Fruit fly (Drosophila melanogaster) whole organism, embryonic: Measurements from ENCODE around the gene cv-c.

Source experiments
- Adf1 ChIP-seq: fragments of 200-800 bp; sonication (Bioruptor generic); IDR thresholded peaks from 2 replicates; pipeline ENCODE4 v1.3.6; 2022; ENCODE audit warnings: missing biosample characterization, missing genetic modification characterization
- Asciz ChIP-seq: fragments of 200-800 bp; sonication (Bioruptor generic); optimal IDR thresholded peaks from 2 replicates; lab custom pipeline; 2017; ENCODE audit warnings: missing biosample characterization, mild to moderate bottlenecking, missing genetic modification characterization, missing genetic modification reagents
- CG11085 ChIP-seq: fragments of 200-800 bp; sonication (Bioruptor generic); IDR thresholded peaks from 2 replicates; pipeline ENCODE4 v1.3.6; 2022; ENCODE audit warnings: missing biosample characterization, missing genetic modification characterization
- CG11456 ChIP-seq: fragments of 200-800 bp; sonication (Bioruptor generic); IDR thresholded peaks from 3 replicates; pipeline ENCODE4 v1.3.6; 2022; ENCODE audit warnings: missing biosample characterization, missing genetic modification characterization
- CG12071 ChIP-seq: fragments of 200-800 bp; sonication (Bioruptor generic); optimal IDR thresholded peaks from 3 replicates; lab custom pipeline; 2018; ENCODE audit warnings: missing biosample characterization, mild to moderate bottlenecking, missing genetic modification characterization
- CG12219 ChIP-seq: fragments of 200-800 bp; sonication (Bioruptor generic); optimal IDR thresholded peaks from 3 replicates; lab custom pipeline; 2018; ENCODE audit warnings: missing biosample characterization, mild to moderate bottlenecking, missing genetic modification characterization
- CG12299 ChIP-seq: fragments of 200-800 bp; sonication (Bioruptor generic); optimal IDR thresholded peaks from 2 replicates; lab custom pipeline; 2018; ENCODE audit warnings: missing biosample characterization, mild to moderate bottlenecking, missing genetic modification characterization
- CG1233 ChIP-seq: fragments of 200-800 bp; sonication (Bioruptor generic); optimal IDR thresholded peaks from 4 replicates; lab custom pipeline; 2018; ENCODE audit warnings: missing biosample characterization, mild to moderate bottlenecking, missing genetic modification characterization
- CG14050 ChIP-seq: fragments of 200-800 bp; sonication (Bioruptor generic); IDR thresholded peaks from 3 replicates; pipeline ENCODE4 v1.3.6; 2022; ENCODE audit warnings: missing biosample characterization, missing genetic modification characterization
- CG14860 ChIP-seq: fragments of 200-800 bp; sonication (Bioruptor generic); IDR thresholded peaks from 3 replicates; pipeline ENCODE4 v1.3.6; 2022; ENCODE audit warnings: missing biosample characterization, missing genetic modification characterization; ENCODE audit not compliant: partially characterized antibody
- CG15073 ChIP-seq: fragments of 200-800 bp; sonication (Bioruptor generic); optimal IDR thresholded peaks from 2 replicates; lab custom pipeline; 2016; ENCODE audit warnings: missing biosample characterization, missing genetic modification characterization
- CG16815 ChIP-seq: fragments of 200-800 bp; sonication (Bioruptor generic); optimal IDR thresholded peaks from 3 replicates; lab custom pipeline; 2017; ENCODE audit warnings: missing biosample characterization, mild to moderate bottlenecking, missing genetic modification characterization
- CG17186 ChIP-seq: fragments of 200-800 bp; sonication (Bioruptor generic); optimal IDR thresholded peaks from 3 replicates; lab custom pipeline; 2017; ENCODE audit warnings: missing biosample characterization, missing genetic modification reagents, missing genetic modification characterization
- CG17359 ChIP-seq: fragments of 200-800 bp; sonication (Bioruptor generic); optimal IDR thresholded peaks from 3 replicates; lab custom pipeline; 2018; ENCODE audit warnings: missing biosample characterization, mild to moderate bottlenecking, missing genetic modification characterization, moderate library complexity
- CG17829 ChIP-seq: fragments of 200-800 bp; optimal IDR thresholded peaks from 2 replicates; lab custom pipeline; 2019; ENCODE audit warnings: missing biosample characterization, mild to moderate bottlenecking, missing genetic modification characterization, moderate library complexity
- CG18476 ChIP-seq: fragments of 200-800 bp; sonication (Bioruptor generic); optimal IDR thresholded peaks from 2 replicates; lab custom pipeline; 2016; ENCODE audit warnings: missing biosample characterization, mild to moderate bottlenecking, missing genetic modification characterization
- CG2875 ChIP-seq: fragments of 200-800 bp; sonication (Bioruptor generic); optimal IDR thresholded peaks from 2 replicates; lab custom pipeline; 2017; ENCODE audit warnings: missing biosample characterization, mild to moderate bottlenecking, missing genetic modification characterization, missing genetic modification reagents
- CG30020 ChIP-seq: fragments of 200-800 bp; optimal IDR thresholded peaks from 2 replicates; lab custom pipeline; 2019; ENCODE audit warnings: missing biosample characterization, mild to moderate bottlenecking, missing genetic modification characterization, moderate library complexity
- CG31365 ChIP-seq: fragments of 200-800 bp; sonication (Bioruptor generic); optimal IDR thresholded peaks from 2 replicates; lab custom pipeline; 2018; ENCODE audit warnings: missing biosample characterization, mild to moderate bottlenecking, missing genetic modification characterization
- CG6254 ChIP-seq: fragments of 200-800 bp; sonication (Bioruptor generic); optimal IDR thresholded peaks from 3 replicates; lab custom pipeline; 2017; ENCODE audit warnings: mild to moderate bottlenecking, missing biosample characterization, missing genetic modification reagents, missing genetic modification characterization
- CG6683 ChIP-seq: fragments of 200-800 bp; sonication (Bioruptor generic); optimal IDR thresholded peaks from 2 replicates; lab custom pipeline; 2017; ENCODE audit warnings: missing biosample characterization, mild to moderate bottlenecking, missing genetic modification characterization, missing genetic modification reagents
- CG6765 ChIP-seq: fragments of 200-800 bp; sonication (Bioruptor generic); optimal IDR thresholded peaks from 3 replicates; lab custom pipeline; 2017; ENCODE audit warnings: missing biosample characterization, mild to moderate bottlenecking, missing genetic modification characterization
- CG6791 ChIP-seq: fragments of 200-800 bp; sonication (Bioruptor generic); IDR thresholded peaks from 3 replicates; pipeline ENCODE4 v1.3.6; 2022; ENCODE audit warnings: missing biosample characterization, missing genetic modification characterization; ENCODE audit not compliant: partially characterized antibody
- CG6854 ChIP-seq: fragments of 200-800 bp; sonication (Bioruptor generic); optimal IDR thresholded peaks from 3 replicates; lab custom pipeline; 2017; ENCODE audit warnings: missing biosample characterization, mild to moderate bottlenecking, missing genetic modification characterization
- CG7987 ChIP-seq: fragments of 200-800 bp; sonication (Bioruptor generic); optimal IDR thresholded peaks from 2 replicates; lab custom pipeline; 2018; ENCODE audit warnings: missing biosample characterization, mild to moderate bottlenecking, missing genetic modification characterization, moderate library complexity
- CG9727 ChIP-seq: fragments of 200-800 bp; sonication (Bioruptor generic); optimal IDR thresholded peaks from 3 replicates; lab custom pipeline; 2017; ENCODE audit warnings: missing biosample characterization, mild to moderate bottlenecking, missing genetic modification characterization
- CHES-1-like ChIP-seq: fragments of 200-800 bp; sonication (Bioruptor generic); optimal IDR thresholded peaks from 2 replicates; lab custom pipeline; 2016; ENCODE audit warnings: missing biosample characterization, missing genetic modification characterization
- CTCF ChIP-seq: fragments of 200-800 bp; sonication (Bioruptor generic); optimal IDR thresholded peaks from 2 replicates; lab custom pipeline; 2017; ENCODE audit warnings: missing biosample characterization, mild to moderate bottlenecking, missing genetic modification characterization, moderate library complexity
- Camta ChIP-seq: fragments of 200-800 bp; sonication (Bioruptor generic); optimal IDR thresholded peaks from 2 replicates; lab custom pipeline; 2016; ENCODE audit warnings: missing biosample characterization, missing genetic modification characterization
- CkIIα-i1 ChIP-seq: fragments of 200-800 bp; sonication (Bioruptor generic); IDR thresholded peaks from 2 replicates; pipeline ENCODE4 v1.3.6; 2022; ENCODE audit warnings: missing biosample characterization, missing genetic modification characterization
- D19A ChIP-seq: fragments of 200-800 bp; optimal IDR thresholded peaks from 3 replicates; lab custom pipeline; 2019; ENCODE audit warnings: missing biosample characterization, mild to moderate bottlenecking, missing genetic modification characterization, moderate library complexity
- Elba2 ChIP-seq: fragments of 200-800 bp; sonication (Bioruptor generic); optimal IDR thresholded peaks from 3 replicates; lab custom pipeline; 2016; ENCODE audit warnings: missing biosample characterization, missing genetic modification characterization
- Hey ChIP-seq: fragments of 200-800 bp; sonication (Bioruptor generic); optimal IDR thresholded peaks from 3 replicates; lab custom pipeline; 2018; ENCODE audit warnings: missing biosample characterization, mild to moderate bottlenecking, missing genetic modification characterization
- Lhr ChIP-seq: fragments of 200-800 bp; sonication (Bioruptor generic); optimal IDR thresholded peaks from 3 replicates; lab custom pipeline; 2017; ENCODE audit warnings: mild to moderate bottlenecking, missing biosample characterization, missing genetic modification reagents, missing genetic modification characterization
- MBD-R2 ChIP-seq: fragments of 200-800 bp; sonication (Bioruptor generic); IDR thresholded peaks from 2 replicates; pipeline ENCODE4 v1.3.6; 2022; ENCODE audit warnings: missing biosample characterization, missing genetic modification characterization
- Pdp1 ChIP-seq, 2 experiments: fragments of 200-800 bp; sonication (Bioruptor generic); optimal IDR thresholded peaks; 3 replicates each; lab custom pipeline; 2016; ENCODE audit warnings: missing biosample characterization in 2 of 2, missing genetic modification characterization in 2 of 2, mild to moderate bottlenecking in 1 of 2, moderate library complexity in 1 of 2
- Six4 ChIP-seq: fragments of 200-800 bp; sonication (Bioruptor generic); optimal IDR thresholded peaks from 2 replicates; lab custom pipeline; 2016; ENCODE audit warnings: missing biosample characterization, missing genetic modification characterization
- Vsx1 ChIP-seq: fragments of 200-800 bp; sonication (Bioruptor generic); optimal IDR thresholded peaks from 2 replicates; lab custom pipeline; 2017; ENCODE audit warnings: missing biosample characterization, mild to moderate bottlenecking, missing genetic modification characterization, missing genetic modification reagents
- al ChIP-seq: fragments of 200-800 bp; sonication (Bioruptor generic); IDR thresholded peaks from 2 replicates; pipeline ENCODE4 v1.3.6; 2022; ENCODE audit warnings: missing biosample characterization, missing genetic modification characterization
- bigmax ChIP-seq: fragments of 200-800 bp; sonication (Bioruptor generic); optimal IDR thresholded peaks from 2 replicates; lab custom pipeline; 2018; ENCODE audit warnings: missing biosample characterization, mild to moderate bottlenecking, missing genetic modification characterization
- gce ChIP-seq: fragments of 200-800 bp; sonication (Bioruptor generic); IDR thresholded peaks from 3 replicates; pipeline ENCODE4 v1.3.6; 2022; ENCODE audit warnings: missing biosample characterization, missing genetic modification characterization
- lmd ChIP-seq: fragments of 200-800 bp; sonication (Bioruptor generic); IDR thresholded peaks from 2 replicates; pipeline ENCODE4 v1.3.6; 2022; ENCODE audit warnings: missing biosample characterization, missing genetic modification characterization
- nau ChIP-seq: fragments of 200-800 bp; sonication (Bioruptor generic); optimal IDR thresholded peaks from 3 replicates; lab custom pipeline; 2017; ENCODE audit warnings: missing biosample characterization, mild to moderate bottlenecking, missing genetic modification characterization, missing genetic modification reagents
- run ChIP-seq: fragments of 200-800 bp; sonication (Bioruptor generic); optimal IDR thresholded peaks from 3 replicates; lab custom pipeline; 2018; ENCODE audit warnings: missing biosample characterization, mild to moderate bottlenecking, missing genetic modification characterization
- sc ChIP-seq, 3 experiments: fragments of >200 bp in 2 of 3; fragments of 200-800 bp in 1 of 3; sonication (Bioruptor generic) in 1 of 3; optimal IDR thresholded peaks; 2 replicates in 2 of 3; 3 replicates in 1 of 3; lab custom pipeline; 2017; ENCODE audit warnings: mild to moderate bottlenecking in 1 of 3, missing biosample characterization in 1 of 3, missing genetic modification characterization in 1 of 3, missing genetic modification reagents in 1 of 3
- sna ChIP-seq: fragments of 200-800 bp; sonication (Bioruptor generic); IDR thresholded peaks from 2 replicates; pipeline ENCODE4 v1.3.6; 2022; ENCODE audit warnings: missing biosample characterization, missing genetic modification characterization; ENCODE audit not compliant: partially characterized antibody
- tgo ChIP-seq: fragments of 200-800 bp; sonication (Bioruptor generic); IDR thresholded peaks from 3 replicates; pipeline ENCODE4 v1.3.6; 2022; ENCODE audit warnings: missing biosample characterization, missing genetic modification characterization
- tup ChIP-seq: fragments of 200-800 bp; sonication (Bioruptor generic); optimal IDR thresholded peaks from 2 replicates; lab custom pipeline; 2016; ENCODE audit warnings: missing biosample characterization, mild to moderate bottlenecking, missing genetic modification characterization, moderate library complexity
- unc-4 ChIP-seq: fragments of 200-800 bp; sonication (Bioruptor generic); IDR thresholded peaks from 2 replicates; pipeline ENCODE4 v1.3.6; 2022; ENCODE audit warnings: missing biosample characterization, missing genetic modification characterization; ENCODE audit not compliant: partially characterized antibody

The cv-c gene

DNA sequence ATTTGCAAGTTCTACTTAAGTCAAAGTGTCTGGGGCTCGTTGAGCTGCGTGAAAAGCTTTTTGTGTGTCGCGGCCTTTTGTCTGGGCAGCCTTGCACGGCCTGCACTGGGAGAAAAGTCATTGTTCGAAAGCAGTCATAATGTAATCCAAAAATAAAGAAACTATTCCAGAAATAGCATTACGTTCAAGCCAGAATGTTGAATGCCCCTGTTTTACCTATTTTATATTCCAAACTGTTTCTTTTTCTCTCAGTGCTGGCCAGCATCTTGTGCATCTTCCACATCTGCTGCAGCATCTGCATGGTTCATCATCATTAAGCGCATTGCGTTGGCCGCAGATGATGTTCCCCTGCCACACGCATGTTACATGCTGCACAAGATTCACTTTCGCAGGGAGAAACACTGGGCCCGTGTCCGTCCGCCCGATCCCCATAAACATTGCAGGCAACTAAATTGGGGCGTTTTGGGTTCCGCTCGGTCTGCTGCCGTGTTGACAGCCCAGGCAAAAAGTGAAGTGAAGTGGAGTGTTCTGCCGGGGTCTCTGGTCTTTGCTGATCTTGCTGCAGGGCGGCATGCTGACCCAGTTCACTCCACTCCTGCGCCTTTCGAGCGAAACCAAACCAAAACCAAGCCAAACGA, 68.0 kb downstream of the cv-c start (continued):
- TF ChIP-seq unc-4 (GFP tag; lab: Robert Waterston, UW) (no peak), MBD-R2 (GFP tag; lab: Robert Waterston, UW) (no peak), CG6765 (GFP tag; lab: Kevin White, UChicago) (no peak), D19A (tag; lab: Kevin White, UChicago) (peak; percentile 51), CG7987 (no peak), CG12299 (no peak), Pdp1 (GFP tag; optimal IDR thresholded peaks at IDR 0.05; lab: Kevin White, UChicago) (peak; percentile 19 to 59), CG18476 (GFP tag; lab: Kevin White, UChicago) (peak; percentile 25), CG6854 (GFP tag; lab: Kevin White, UChicago) (no peak), Camta (GFP tag; lab: Kevin White, UChicago) (peak; percentile 42), CG9727 (GFP tag; lab: Kevin White, UChicago) (peak; percentile 39), Six4 (GFP tag; lab: Kevin White, UChicago) (peak; percentile 60), Asciz (GFP tag; lab: Kevin White, UChicago) (peak; percentile 19), CG6683 (no peak), tgo (GFP tag; lab: Robert Waterston, UW) (peak; percentile 50; the same call in 1 of the 3 replicates), CG11085 (GFP tag; lab: Robert Waterston, UW) (no peak), al (GFP tag; lab: Robert Waterston, UW) (no peak), CG1233 (GFP tag; lab: Kevin White, UChicago) (no peak), CG12219 (GFP tag; lab: Kevin White, UChicago) (peak; percentile 37), CTCF (GFP tag; lab: Kevin White, UChicago) (no peak), CG15073 (GFP tag; lab: Kevin White, UChicago) (no peak), CG14050 (GFP tag; lab: Robert Waterston, UW) (peak; percentile 10; the same call in 1 of the 3 replicates), Adf1 (no peak), CG2875 (GFP tag; lab: Kevin White, UChicago) (peak; percentile 53), CG12071 (GFP tag; lab: Kevin White, UChicago) (no peak), tup (GFP tag; lab: Kevin White, UChicago) (no peak), gce (GFP tag; lab: Robert Waterston, UW) (no peak; the same call in 2 of the 3 replicates), nau (peak; percentile 26), CG14860 (GFP tag; lab: Robert Waterston, UW) (no peak), CG11456 (0 out of 3 replicates have a peak, but pooled peaks have one; percentile 42), CG17829 (tag; lab: Kevin White, UChicago) (peak; percentile 61), CkIIα-i1 (GFP tag; lab: Robert Waterston, UW) (no peak), Hey (no peak), lmd (GFP tag; lab: Robert Waterston, UW) (peak; percentile 49; the same call in 1 of the 2 replicates), CHES-1-like (GFP tag; lab: Kevin White, UChicago) (peak; percentile 19), CG17186 (peak; percentile 0), CG16815 (no peak), bigmax (GFP tag; lab: Kevin White, UChicago) (no peak), run (no peak), Lhr (GFP tag; lab: Kevin White, UChicago) (peak; percentile 21), sna (GFP tag; lab: Robert Waterston, UW) (no peak), CG6791 (GFP tag; lab: Robert Waterston, UW) (no peak), Vsx1 (GFP tag; lab: Kevin White, UChicago) (no peak), Elba2 (no peak), CG17359 (tag; lab: Kevin White, UChicago) (peak; percentile 60), sc (optimal IDR thresholded peaks at IDR 0.05; lab: Kevin White, UChicago) (no peak), sc (GFP tag; optimal IDR thresholded peaks at IDR 0.05; lab: Kevin White, UChicago) (peak; percentile 43), CG6254 (GFP tag; lab: Kevin White, UChicago) (peak; percentile 62), CG30020 (tag; lab: Kevin White, UChicago) (no peak), CG31365 (tag; lab: Kevin White, UChicago) (no peak)
